Worm (Caenorhabditis elegans) whole organism, L1 larva: Measurements from ENCODE around the gene epc-1.

Experiments used
- C04F5.9 ChIP-seq: sonication (generic microtip); optimal IDR thresholded peaks from 2 replicates; lab custom pipeline; 2016; ENCODE audit warnings: missing genetic modification characterization, missing compliant biosample characterization
- C16A3.4 ChIP-seq: fragments of 150-350 bp; optimal IDR thresholded peaks from 2 replicates; lab custom pipeline; 2014; ENCODE audit warnings: missing biosample characterization, missing genetic modification characterization
- C34B4.2 ChIP-seq: sonication (generic microtip); optimal IDR thresholded peaks from 2 replicates; lab custom pipeline; 2017; ENCODE audit warnings: mild to moderate bottlenecking, missing genetic modification characterization, missing compliant biosample characterization
- Y116A8C.19 ChIP-seq: sonication (generic microtip); optimal IDR thresholded peaks from 2 replicates; lab custom pipeline; 2016; ENCODE audit warnings: missing compliant biosample characterization, missing genetic modification characterization, borderline replicate concordance
- alr-1 ChIP-seq: fragments of 200-800 bp; sonication (Bioruptor generic); optimal IDR thresholded peaks from 2 replicates; lab custom pipeline; 2018; ENCODE audit warnings: borderline replicate concordance, mild to moderate bottlenecking, missing genetic modification characterization, missing compliant biosample characterization
- blmp-1 ChIP-seq: fragments of 150-350 bp; optimal IDR thresholded peaks from 2 replicates; lab custom pipeline; 2014; ENCODE audit warnings: missing biosample characterization, missing genetic modification characterization
- ceh-63 ChIP-seq: fragments of 200-800 bp; sonication (Bioruptor generic); optimal IDR thresholded peaks from 2 replicates; lab custom pipeline; 2018; ENCODE audit warnings: mild to moderate bottlenecking, missing genetic modification characterization, missing compliant biosample characterization
- ceh-8 ChIP-seq: fragments of 200-800 bp; sonication (Bioruptor generic); optimal IDR thresholded peaks from 2 replicates; lab custom pipeline; 2018; ENCODE audit warnings: mild to moderate bottlenecking, missing genetic modification characterization, moderate library complexity, missing compliant biosample characterization
- ceh-82 ChIP-seq, 3 experiments: fragments of 150-350 bp in 1 of 3; sonication (generic microtip) in 2 of 3; optimal IDR thresholded peaks; 2 replicates each; lab custom pipeline; 2014 to 2017; ENCODE audit warnings: missing biosample characterization in 3 of 3, missing genetic modification characterization in 3 of 3
- ceh-90 ChIP-seq: sonication (generic microtip); optimal IDR thresholded peaks from 2 replicates; lab custom pipeline; 2016; ENCODE audit warnings: missing genetic modification characterization, missing compliant biosample characterization
- ces-1 ChIP-seq: fragments of 150-350 bp; optimal IDR thresholded peaks from 2 replicates; lab custom pipeline; 2014; ENCODE audit warnings: missing biosample characterization, missing genetic modification reagents, missing genetic modification characterization
- dpl-1 ChIP-seq, 3 experiments: fragments of 150-350 bp in 2 of 3; sonication (generic microtip) in 1 of 3; optimal IDR thresholded peaks; 2 replicates each; lab custom pipeline; 2014 to 2017; ENCODE audit warnings: missing biosample characterization in 3 of 3, missing genetic modification characterization in 3 of 3, missing genetic modification reagents in 3 of 3
- efl-1 ChIP-seq, 4 experiments: fragments of 150-350 bp; optimal IDR thresholded peaks in 3 of 4; peaks in 1 of 4; 1 replicate in 1 of 4; 2 replicates in 3 of 4; lab custom pipeline; 2014; ENCODE audit warnings: missing biosample characterization in 2 of 4, missing genetic modification characterization in 2 of 4, missing genetic modification reagents in 2 of 4
- elt-2 ChIP-seq: sonication (generic microtip); optimal IDR thresholded peaks from 2 replicates; lab custom pipeline; 2016; ENCODE audit warnings: missing genetic modification characterization, mild to moderate bottlenecking, inconsistent platforms, missing compliant biosample characterization, missing genetic modification reagents
- fkh-8 ChIP-seq: sonication (generic microtip); optimal IDR thresholded peaks from 2 replicates; lab custom pipeline; 2016; ENCODE audit warnings: mild to moderate bottlenecking, missing genetic modification characterization, missing compliant biosample characterization
- fos-1 ChIP-seq: fragments of 150-350 bp; optimal IDR thresholded peaks from 2 replicates; lab custom pipeline; 2014; ENCODE audit warnings: missing biosample characterization, missing genetic modification characterization
- grh-1 ChIP-seq: fragments of 200-800 bp; sonication (Bioruptor generic); IDR thresholded peaks from 2 replicates; pipeline ENCODE4 v1.3.6; 2022; ENCODE audit warnings: missing genetic modification reagents, missing genetic modification characterization, missing compliant biosample characterization
- hlh-4 ChIP-seq: sonication (generic microtip); optimal IDR thresholded peaks from 2 replicates; lab custom pipeline; 2016; ENCODE audit warnings: mild to moderate bottlenecking, missing genetic modification characterization, missing compliant biosample characterization
- lin-13 ChIP-seq: fragments of 150-350 bp; optimal IDR thresholded peaks from 2 replicates; lab custom pipeline; 2014; ENCODE audit warnings: missing biosample characterization, missing genetic modification reagents, missing genetic modification characterization
- lin-14 ChIP-seq: fragments of 200-800 bp; sonication (Bioruptor generic); optimal IDR thresholded peaks from 2 replicates; lab custom pipeline; 2018; ENCODE audit warnings: mild to moderate bottlenecking, missing genetic modification characterization, moderate library complexity, missing compliant biosample characterization
- lin-15B ChIP-seq: fragments of 150-350 bp; sonication (generic microtip); optimal IDR thresholded peaks from 3 replicates; lab custom pipeline; 2014; ENCODE audit warnings: missing biosample characterization, missing genetic modification characterization
- lin-39 ChIP-seq: fragments of 150-350 bp; optimal IDR thresholded peaks from 2 replicates; lab custom pipeline; 2014; ENCODE audit warnings: missing biosample characterization, missing genetic modification reagents, missing genetic modification characterization
- mab-9 ChIP-seq: fragments of 200-800 bp; sonication (Bioruptor generic); IDR thresholded peaks from 2 replicates; pipeline ENCODE4 v1.3.6; 2022; ENCODE audit warnings: missing genetic modification reagents, missing genetic modification characterization, missing compliant biosample characterization
- mdl-1 ChIP-seq, 2 experiments: fragments of 150-350 bp; optimal IDR thresholded peaks; 2 replicates each; lab custom pipeline; 2014 to 2017; ENCODE audit warnings: missing biosample characterization in 2 of 2, missing genetic modification characterization in 2 of 2, inconsistent platforms in 1 of 2
- nhr-20 ChIP-seq: sonication (generic microtip); optimal IDR thresholded peaks from 2 replicates; lab custom pipeline; 2016; ENCODE audit warnings: mild to moderate bottlenecking, missing genetic modification characterization, missing compliant biosample characterization
- nhr-237 ChIP-seq: fragments of 150-350 bp; optimal IDR thresholded peaks from 2 replicates; lab custom pipeline; 2014; ENCODE audit warnings: missing biosample characterization, missing genetic modification characterization
- nhr-47 ChIP-seq: sonication (generic microtip); optimal IDR thresholded peaks from 2 replicates; lab custom pipeline; 2016; ENCODE audit warnings: mild to moderate bottlenecking, missing genetic modification characterization, moderate library complexity, missing compliant biosample characterization
- nhr-76 ChIP-seq: sonication (generic microtip); optimal IDR thresholded peaks from 2 replicates; lab custom pipeline; 2017; ENCODE audit warnings: missing biosample characterization, missing genetic modification characterization
- nhr-85 ChIP-seq: sonication (generic microtip); peaks from one replicate; lab custom pipeline; 2016; ENCODE audit warnings: missing genetic modification characterization, inconsistent platforms, missing compliant biosample characterization
- nhr-90 ChIP-seq: sonication (generic microtip); optimal IDR thresholded peaks from 2 replicates; lab custom pipeline; 2016; ENCODE audit warnings: mild to moderate bottlenecking, missing genetic modification characterization, missing compliant biosample characterization; ENCODE audit not compliant: poor library complexity
- pag-3 ChIP-seq: sonication (generic microtip); optimal IDR thresholded peaks from 2 replicates; lab custom pipeline; 2017; ENCODE audit warnings: missing genetic modification characterization, mild to moderate bottlenecking, missing compliant biosample characterization, antibody characterized with exemption, borderline replicate concordance; ENCODE audit not compliant: insufficient read depth
- pax-3 ChIP-seq: fragments of 200-800 bp; sonication (Bioruptor generic); optimal IDR thresholded peaks from 2 replicates; lab custom pipeline; 2018; ENCODE audit warnings: mild to moderate bottlenecking, missing genetic modification characterization, moderate library complexity, missing compliant biosample characterization
- pqm-1 ChIP-seq: sonication (generic microtip); optimal IDR thresholded peaks from 3 replicates; lab custom pipeline; 2017; ENCODE audit warnings: missing biosample characterization, missing genetic modification characterization
- rnt-1 ChIP-seq: sonication (generic microtip); optimal IDR thresholded peaks from 2 replicates; lab custom pipeline; 2016; ENCODE audit warnings: mild to moderate bottlenecking, missing genetic modification characterization, moderate library complexity, missing compliant biosample characterization
- snpc-4 ChIP-seq: fragments of 150-350 bp; optimal IDR thresholded peaks from 2 replicates; lab custom pipeline; 2014; ENCODE audit warnings: missing biosample characterization, missing genetic modification characterization
- snu-23 ChIP-seq: sonication (generic microtip); optimal IDR thresholded peaks from 2 replicates; lab custom pipeline; 2016; ENCODE audit warnings: missing genetic modification characterization, missing compliant biosample characterization
- sox-4 ChIP-seq: sonication (generic microtip); optimal IDR thresholded peaks from 2 replicates; lab custom pipeline; 2016; ENCODE audit warnings: missing genetic modification characterization, missing compliant biosample characterization
- sup-37 ChIP-seq: fragments of 200-800 bp; sonication (Bioruptor generic); optimal IDR thresholded peaks from 2 replicates; lab custom pipeline; 2018; ENCODE audit warnings: mild to moderate bottlenecking, missing genetic modification characterization, missing compliant biosample characterization
- unc-30 ChIP-seq: sonication (generic microtip); optimal IDR thresholded peaks from 2 replicates; lab custom pipeline; 2017; ENCODE audit warnings: missing biosample characterization, missing genetic modification characterization
- unc-62 ChIP-seq: fragments of 150-350 bp; optimal IDR thresholded peaks from 2 replicates; lab custom pipeline; 2014; ENCODE audit warnings: missing biosample characterization, missing genetic modification reagents, missing genetic modification characterization
- unc-86 ChIP-seq: sonication (generic microtip); optimal IDR thresholded peaks from 2 replicates; lab custom pipeline; 2016; ENCODE audit warnings: missing genetic modification characterization, missing compliant biosample characterization
- unc-98 ChIP-seq: fragments of 200-800 bp; sonication (Bioruptor generic); IDR thresholded peaks from 2 replicates; pipeline ENCODE4 v1.3.6; 2022; ENCODE audit warnings: missing genetic modification characterization, missing compliant biosample characterization
- xbp-1 ChIP-seq: sonication (generic microtip); optimal IDR thresholded peaks from 2 replicates; lab custom pipeline; 2016; ENCODE audit warnings: missing genetic modification characterization, missing compliant biosample characterization
- ztf-11 ChIP-seq, 2 experiments: sonication (generic microtip); optimal IDR thresholded peaks; 2 replicates each; lab custom pipeline; 2016 to 2017; ENCODE audit warnings: missing genetic modification characterization in 2 of 2, missing biosample characterization in 1 of 2, missing compliant biosample characterization in 1 of 2
- ztf-4 ChIP-seq: fragments of 150-350 bp; optimal IDR thresholded peaks from 2 replicates; lab custom pipeline; 2014; ENCODE audit warnings: missing biosample characterization, missing genetic modification characterization

epc-1 gene

DNA sequence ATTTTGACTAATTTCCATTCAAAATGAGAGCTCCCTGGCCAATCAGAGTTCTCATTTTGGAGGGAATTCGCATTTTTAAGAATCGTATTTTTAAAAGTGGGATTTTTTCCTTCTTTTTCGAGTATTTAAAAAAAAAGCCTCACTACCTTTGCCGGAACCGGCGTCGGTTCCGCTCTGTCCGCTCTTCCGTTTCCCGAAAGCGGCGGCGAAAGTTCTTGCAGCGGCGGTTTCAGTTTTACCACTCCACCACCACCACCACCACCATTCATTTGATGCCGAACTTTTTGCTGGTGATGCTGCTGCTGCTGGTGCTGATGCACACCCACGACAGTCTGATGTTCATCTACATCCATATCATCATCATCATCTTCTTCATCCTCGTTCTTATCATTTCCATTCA, 6.3 kb downstream of the epc-1 start:
- TF ChIP-seq nhr-47 (tag; lab: Kevin White, UChicago) (peak; percentile 2), mdl-1 (tag; optimal IDR thresholded peaks at IDR 0.05; lab: Kevin White, UChicago) (no peak), snpc-4 (tag; lab: Kevin White, UChicago) (no peak), efl-1 (optimal IDR thresholded peaks at IDR 0.05; lab: Kevin White, UChicago) (no peak), efl-1 (GFP tag; optimal IDR thresholded peaks at IDR 0.05 in 1 of 2; lab: Kevin White, UChicago) (peak in 1 of 2 experiments; percentile 46)

DNA sequence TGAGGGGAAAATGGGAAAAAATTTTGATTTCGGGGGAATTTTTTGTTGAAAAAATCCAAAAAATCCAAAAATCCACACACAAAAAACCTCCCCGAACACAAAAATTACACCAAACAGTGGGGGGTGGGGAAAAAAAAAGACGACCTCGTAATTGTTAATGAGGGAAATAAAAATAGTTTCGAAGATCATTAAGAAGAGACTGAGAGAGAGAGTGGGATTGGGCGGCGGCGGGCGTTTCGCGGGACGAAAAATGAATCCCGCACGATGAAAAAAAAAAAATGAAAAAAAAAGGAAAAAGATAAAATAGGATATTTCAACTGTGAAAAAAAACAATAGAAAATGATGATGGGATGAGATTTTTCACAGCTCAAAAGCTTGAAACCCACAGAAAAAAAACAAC, 8.7 kb downstream of the epc-1 start, which contains the start of gene gldi-8:
TSS of gene gldi-8 (minus strand) at position 58 of the 400 bp plus-strand sequence.
- TF ChIP-seq unc-98 (GFP tag; lab: Robert Waterston, UW) (no peak), lin-14 (GFP tag; lab: Kevin White, UChicago) (peak; percentile 44), nhr-90 (tag; lab: Kevin White, UChicago) (peak; percentile 5), blmp-1 (peak; percentile 8), snu-23 (GFP tag; lab: Kevin White, UChicago) (peak; percentile 5), rnt-1 (peak; percentile 27), snpc-4 (tag; lab: Kevin White, UChicago) (peak; percentile 48), mab-9 (GFP tag; lab: Robert Waterston, UW) (no peak), C34B4.2 (tag; lab: Kevin White, UChicago) (no peak), nhr-85 (tag; lab: Kevin White, UChicago) (peak; percentile 82), ceh-82 (tag; optimal IDR thresholded peaks at IDR 0.05; lab: Kevin White, UChicago) (peak in 1 of 3 experiments; percentile 1), lin-13 (peak; percentile 53), C04F5.9 (tag; lab: Kevin White, UChicago) (no peak)
- TF ChIP-seq, all 84 proteins: peak for 9

ce11 chrIII:12598418-12599330, 9.7 kb downstream of the epc-1 start:
- peak; percentile 44 for TF ChIP-seq ceh-8 (GFP tag; lab: Kevin White, UChicago)
- peak; percentile 30 for TF ChIP-seq elt-2 (tag; lab: Kevin White, UChicago)
- TF ChIP-seq xbp-1: peak; percentile 83
- TF ChIP-seq ztf-11 (tag; optimal IDR thresholded peaks at IDR 0.05; lab: Kevin White, UChicago): peak in 1 of 2 experiments; percentile 68
- peak; percentile 85 for TF ChIP-seq unc-86 (tag; lab: Kevin White, UChicago)
- peak; percentile 87 for TF ChIP-seq lin-15B (tag; lab: Kevin White, UChicago)
- no peak for TF ChIP-seq hlh-4 (tag; lab: Kevin White, UChicago)
- TF ChIP-seq Y116A8C.19 (tag; lab: Kevin White, UChicago): no peak
- peak; percentile 86 for TF ChIP-seq C16A3.4 (tag; lab: Kevin White, UChicago)
- TF ChIP-seq lin-13: peak; percentile 96
- TF ChIP-seq snpc-4 (tag; lab: Kevin White, UChicago): peak; percentile 75
- peak; percentile 84 for TF ChIP-seq ztf-4 (tag; lab: Kevin White, UChicago)
- TF ChIP-seq C04F5.9 (tag; lab: Kevin White, UChicago): no peak
- TF ChIP-seq pag-3: no peak
- TF ChIP-seq alr-1 (tag; lab: Kevin White, UChicago): no peak
- no peak for TF ChIP-seq sox-4
- TF ChIP-seq ceh-90 (tag; lab: Kevin White, UChicago): no peak
- peak; percentile 83 for TF ChIP-seq pax-3 (tag; lab: Kevin White, UChicago)
- TF ChIP-seq pqm-1: no peak
- peak; percentile 54 for TF ChIP-seq fos-1 (tag; lab: Kevin White, UChicago)
- TF ChIP-seq sup-37: no peak
- no peak for TF ChIP-seq ces-1 (GFP tag; lab: Kevin White, UChicago)
- TF ChIP-seq unc-30: no peak
- TF ChIP-seq dpl-1 (GFP tag; optimal IDR thresholded peaks at IDR 0.05; lab: Kevin White, UChicago): peak; percentile 80 to 84 (median 82)
- TF ChIP-seq lin-39: no peak
- TF ChIP-seq nhr-20: peak; percentile 85
- no peak for TF ChIP-seq ceh-63 (GFP tag; lab: Kevin White, UChicago)
- peak; percentile 89 for TF ChIP-seq fkh-8 (tag; lab: Kevin White, UChicago)
- no peak for TF ChIP-seq unc-62 (GFP tag; lab: Kevin White, UChicago)
- no peak for TF ChIP-seq nhr-76 (tag; lab: Kevin White, UChicago)
- peak; percentile 72 for TF ChIP-seq nhr-237 (tag; lab: Kevin White, UChicago)
- peak; percentile 88 for TF ChIP-seq grh-1
